Fruit fly (Drosophila melanogaster) whole organism, embryonic: ENCODE data around the gene CG13314.

ENCODE experiments used
- B-H2 ChIP-seq: fragments of 200-800 bp; sonication (Bioruptor generic); optimal IDR thresholded peaks from 2 replicates; lab custom pipeline; 2018; ENCODE audit warnings: missing biosample characterization, mild to moderate bottlenecking, missing genetic modification characterization
- BEAF-32 ChIP-seq: fragments of 200-800 bp; sonication (Bioruptor generic); optimal IDR thresholded peaks from 3 replicates; lab custom pipeline; 2017; ENCODE audit warnings: missing biosample characterization, missing genetic modification characterization, mild to moderate bottlenecking, moderate library complexity, missing genetic modification reagents
- CG10543 ChIP-seq: fragments of 200-800 bp; sonication (Bioruptor generic); optimal IDR thresholded peaks from 3 replicates; lab custom pipeline; 2017; ENCODE audit warnings: missing biosample characterization, mild to moderate bottlenecking, missing genetic modification characterization, moderate library complexity
- CG10979 ChIP-seq: fragments of 200-800 bp; sonication (Bioruptor generic); optimal IDR thresholded peaks from 2 replicates; lab custom pipeline; 2018; ENCODE audit warnings: missing biosample characterization, mild to moderate bottlenecking, missing genetic modification characterization, moderate library complexity
- CG11695 ChIP-seq: fragments of 200-800 bp; sonication (Bioruptor generic); IDR thresholded peaks from 3 replicates; pipeline ENCODE4 v1.3.6; 2022; ENCODE audit warnings: missing biosample characterization, missing genetic modification characterization
- CG12219 ChIP-seq: fragments of 200-800 bp; sonication (Bioruptor generic); optimal IDR thresholded peaks from 3 replicates; lab custom pipeline; 2018; ENCODE audit warnings: missing biosample characterization, mild to moderate bottlenecking, missing genetic modification characterization
- CG12236 ChIP-seq: fragments of 200-800 bp; sonication (Bioruptor generic); optimal IDR thresholded peaks from 2 replicates; lab custom pipeline; 2016; ENCODE audit warnings: missing biosample characterization, missing genetic modification characterization
- CG12391 ChIP-seq: fragments of 200-800 bp; sonication (Bioruptor generic); optimal IDR thresholded peaks from 3 replicates; lab custom pipeline; 2018; ENCODE audit warnings: missing biosample characterization, mild to moderate bottlenecking, missing genetic modification characterization, moderate library complexity
- CG14050 ChIP-seq: fragments of 200-800 bp; sonication (Bioruptor generic); IDR thresholded peaks from 3 replicates; pipeline ENCODE4 v1.3.6; 2022; ENCODE audit warnings: missing biosample characterization, missing genetic modification characterization
- CG15073 ChIP-seq: fragments of 200-800 bp; sonication (Bioruptor generic); optimal IDR thresholded peaks from 2 replicates; lab custom pipeline; 2016; ENCODE audit warnings: missing biosample characterization, missing genetic modification characterization
- CG1602 ChIP-seq: fragments of 200-800 bp; sonication (Bioruptor generic); optimal IDR thresholded peaks from 3 replicates; lab custom pipeline; 2016; ENCODE audit warnings: missing biosample characterization, missing genetic modification characterization
- CG17186 ChIP-seq: fragments of 200-800 bp; sonication (Bioruptor generic); optimal IDR thresholded peaks from 3 replicates; lab custom pipeline; 2017; ENCODE audit warnings: missing biosample characterization, missing genetic modification reagents, missing genetic modification characterization
- CG17912 ChIP-seq: fragments of 200-800 bp; sonication (Bioruptor generic); optimal IDR thresholded peaks from 2 replicates; lab custom pipeline; 2018; ENCODE audit warnings: missing biosample characterization, mild to moderate bottlenecking, missing genetic modification characterization
- CG18476 ChIP-seq: fragments of 200-800 bp; sonication (Bioruptor generic); optimal IDR thresholded peaks from 2 replicates; lab custom pipeline; 2016; ENCODE audit warnings: missing biosample characterization, mild to moderate bottlenecking, missing genetic modification characterization
- CG18599 ChIP-seq: fragments of 200-800 bp; sonication (Bioruptor generic); optimal IDR thresholded peaks from 3 replicates; lab custom pipeline; 2017; ENCODE audit warnings: missing biosample characterization, missing genetic modification characterization, mild to moderate bottlenecking, moderate library complexity, missing genetic modification reagents
- CG2129 ChIP-seq: fragments of 200-800 bp; sonication (Bioruptor generic); IDR thresholded peaks from 2 replicates; pipeline ENCODE4 v1.3.6; 2022; ENCODE audit warnings: missing biosample characterization, missing genetic modification characterization; ENCODE audit not compliant: partially characterized antibody
- CG2202 ChIP-seq: fragments of 200-800 bp; sonication (Bioruptor generic); optimal IDR thresholded peaks from 2 replicates; lab custom pipeline; 2018; ENCODE audit warnings: missing biosample characterization, mild to moderate bottlenecking, missing genetic modification characterization
- CG2875 ChIP-seq: fragments of 200-800 bp; sonication (Bioruptor generic); optimal IDR thresholded peaks from 2 replicates; lab custom pipeline; 2017; ENCODE audit warnings: missing biosample characterization, mild to moderate bottlenecking, missing genetic modification characterization, missing genetic modification reagents
- CG3838 ChIP-seq: fragments of 200-800 bp; sonication (Bioruptor generic); optimal IDR thresholded peaks from 3 replicates; lab custom pipeline; 2016; ENCODE audit warnings: missing biosample characterization, missing genetic modification characterization
- CG6765 ChIP-seq: fragments of 200-800 bp; sonication (Bioruptor generic); optimal IDR thresholded peaks from 3 replicates; lab custom pipeline; 2017; ENCODE audit warnings: missing biosample characterization, mild to moderate bottlenecking, missing genetic modification characterization
- CG8359 ChIP-seq: fragments of 200-800 bp; sonication (Bioruptor generic); optimal IDR thresholded peaks from 2 replicates; lab custom pipeline; 2017; ENCODE audit warnings: missing biosample characterization, mild to moderate bottlenecking, missing genetic modification characterization, borderline replicate concordance
- CG8924 ChIP-seq: fragments of 200-800 bp; optimal IDR thresholded peaks from 3 replicates; lab custom pipeline; 2019; ENCODE audit warnings: missing biosample characterization, mild to moderate bottlenecking, missing genetic modification characterization, moderate library complexity
- CG9817 ChIP-seq: fragments of 200-800 bp; sonication (Bioruptor generic); optimal IDR thresholded peaks from 2 replicates; lab custom pipeline; 2018; ENCODE audit warnings: missing biosample characterization, mild to moderate bottlenecking, missing genetic modification characterization, moderate library complexity
- Elba2 ChIP-seq: fragments of 200-800 bp; sonication (Bioruptor generic); optimal IDR thresholded peaks from 3 replicates; lab custom pipeline; 2016; ENCODE audit warnings: missing biosample characterization, missing genetic modification characterization
- Fer3 ChIP-seq: fragments of 200-800 bp; sonication (Bioruptor generic); optimal IDR thresholded peaks from 2 replicates; lab custom pipeline; 2018; ENCODE audit warnings: missing biosample characterization, mild to moderate bottlenecking, missing genetic modification characterization, moderate library complexity
- Lpt ChIP-seq: fragments of >200 bp; optimal IDR thresholded peaks from 2 replicates; lab custom pipeline; 2018; ENCODE audit warnings: missing biosample characterization, missing genetic modification characterization
- Mad ChIP-seq: fragments of 200-800 bp; sonication (Bioruptor generic); optimal IDR thresholded peaks from 2 replicates; lab custom pipeline; 2016; ENCODE audit warnings: missing biosample characterization, missing genetic modification characterization
- NC2α ChIP-seq: fragments of 200-800 bp; sonication (Bioruptor generic); optimal IDR thresholded peaks from 2 replicates; lab custom pipeline; 2016; ENCODE audit warnings: missing biosample characterization, missing genetic modification characterization
- NfI ChIP-seq: fragments of 200-800 bp; sonication (Bioruptor generic); optimal IDR thresholded peaks from 3 replicates; lab custom pipeline; 2018; ENCODE audit warnings: missing biosample characterization, mild to moderate bottlenecking, missing genetic modification characterization, moderate library complexity
- Rx ChIP-seq: fragments of 200-800 bp; sonication (Bioruptor generic); IDR thresholded peaks from 2 replicates; pipeline ENCODE4 v1.3.6; 2022; ENCODE audit warnings: missing biosample characterization, missing genetic modification characterization
- Sin3A ChIP-seq: fragments of >200 bp; optimal IDR thresholded peaks from 2 replicates; lab custom pipeline; 2018
- Sox102F ChIP-seq: fragments of 200-800 bp; sonication (Bioruptor generic); optimal IDR thresholded peaks from 2 replicates; lab custom pipeline; 2018; ENCODE audit warnings: missing biosample characterization, mild to moderate bottlenecking, missing genetic modification characterization, moderate library complexity
- Tbp ChIP-seq: fragments of >200 bp; optimal IDR thresholded peaks from 2 replicates; lab custom pipeline; 2018; ENCODE audit warnings: missing biosample characterization, missing genetic modification characterization
- Usf ChIP-seq: fragments of 200-800 bp; sonication (Bioruptor generic); optimal IDR thresholded peaks from 2 replicates; lab custom pipeline; 2017; ENCODE audit warnings: missing genotype, missing biosample characterization, missing genetic modification characterization
- al ChIP-seq: fragments of 200-800 bp; sonication (Bioruptor generic); IDR thresholded peaks from 2 replicates; pipeline ENCODE4 v1.3.6; 2022; ENCODE audit warnings: missing biosample characterization, missing genetic modification characterization
- bcd ChIP-seq: fragments of 200-800 bp; sonication (Bioruptor generic); optimal IDR thresholded peaks from 2 replicates; lab custom pipeline; 2017; ENCODE audit warnings: missing biosample characterization, mild to moderate bottlenecking, missing genetic modification characterization
- dan ChIP-seq: fragments of 200-800 bp; sonication (Bioruptor generic); IDR thresholded peaks from 2 replicates; pipeline ENCODE4 v1.3.6; 2022; ENCODE audit warnings: missing biosample characterization, missing genetic modification characterization
- dimm ChIP-seq: fragments of 200-800 bp; sonication (Bioruptor generic); IDR thresholded peaks from 2 replicates; pipeline ENCODE4 v1.3.6; 2022; ENCODE audit warnings: missing biosample characterization, missing genetic modification characterization
- fd96Cb ChIP-seq: fragments of 200-800 bp; sonication (Bioruptor generic); optimal IDR thresholded peaks from 2 replicates; lab custom pipeline; 2018; ENCODE audit warnings: missing biosample characterization, mild to moderate bottlenecking, missing genetic modification characterization, moderate library complexity
- gfzf ChIP-seq: fragments of 200-800 bp; sonication (Bioruptor generic); optimal IDR thresholded peaks from 2 replicates; lab custom pipeline; 2016; ENCODE audit warnings: missing biosample characterization, mild to moderate bottlenecking, missing genetic modification characterization, moderate library complexity
- ind ChIP-seq: fragments of 200-800 bp; sonication (Bioruptor generic); optimal IDR thresholded peaks from 3 replicates; lab custom pipeline; 2016; ENCODE audit warnings: missing biosample characterization, missing genetic modification characterization
- maf-S ChIP-seq: fragments of 200-800 bp; sonication (Bioruptor generic); optimal IDR thresholded peaks from 2 replicates; lab custom pipeline; 2016; ENCODE audit warnings: missing biosample characterization, missing genetic modification characterization
- mam ChIP-seq: fragments of 200-800 bp; sonication (Bioruptor generic); optimal IDR thresholded peaks from 3 replicates; lab custom pipeline; 2016; ENCODE audit warnings: missing biosample characterization, missing genetic modification characterization
- mirr ChIP-seq: fragments of 200-800 bp; sonication (Bioruptor generic); optimal IDR thresholded peaks from 3 replicates; lab custom pipeline; 2018; ENCODE audit warnings: missing biosample characterization, mild to moderate bottlenecking, missing genetic modification characterization
- prd ChIP-seq, 3 experiments: fragments of >200 bp in 2 of 3; fragments of 200-800 bp in 1 of 3; sonication (Bioruptor generic) in 1 of 3; optimal IDR thresholded peaks in 2 of 3; IDR thresholded peaks in 1 of 3; 2 replicates in 2 of 3; 3 replicates in 1 of 3; pipeline versions ENCODE4 v1.3.6 to Lab custom; 2017 to 2022; ENCODE audit warnings: missing biosample characterization in 1 of 3, missing genetic modification characterization in 1 of 3
- pum ChIP-seq: fragments of 200-800 bp; sonication (Bioruptor generic); optimal IDR thresholded peaks from 2 replicates; lab custom pipeline; 2016; ENCODE audit warnings: missing biosample characterization, missing genetic modification characterization
- schlank ChIP-seq: fragments of 200-800 bp; sonication (Bioruptor generic); optimal IDR thresholded peaks from 2 replicates; lab custom pipeline; 2018; ENCODE audit warnings: missing biosample characterization, mild to moderate bottlenecking, missing genetic modification characterization
- sens-2 ChIP-seq: fragments of 200-800 bp; sonication (Bioruptor generic); IDR thresholded peaks from 2 replicates; pipeline ENCODE4 v1.3.6; 2022; ENCODE audit warnings: missing biosample characterization, missing genetic modification characterization
- sr ChIP-seq: fragments of 200-800 bp; sonication (Bioruptor generic); IDR thresholded peaks from 3 replicates; pipeline ENCODE4 v1.3.6; 2022; ENCODE audit warnings: missing biosample characterization, missing genetic modification characterization
- zf30C ChIP-seq: fragments of 200-800 bp; sonication (Bioruptor generic); optimal IDR thresholded peaks from 3 replicates; lab custom pipeline; 2018; ENCODE audit warnings: missing biosample characterization, mild to moderate bottlenecking, missing genetic modification characterization
- zfh2 ChIP-seq: fragments of 200-800 bp; sonication (Bioruptor generic); optimal IDR thresholded peaks from 2 replicates; lab custom pipeline; 2016; ENCODE audit warnings: missing biosample characterization, missing genetic modification characterization

The CG13314 gene

DNA sequence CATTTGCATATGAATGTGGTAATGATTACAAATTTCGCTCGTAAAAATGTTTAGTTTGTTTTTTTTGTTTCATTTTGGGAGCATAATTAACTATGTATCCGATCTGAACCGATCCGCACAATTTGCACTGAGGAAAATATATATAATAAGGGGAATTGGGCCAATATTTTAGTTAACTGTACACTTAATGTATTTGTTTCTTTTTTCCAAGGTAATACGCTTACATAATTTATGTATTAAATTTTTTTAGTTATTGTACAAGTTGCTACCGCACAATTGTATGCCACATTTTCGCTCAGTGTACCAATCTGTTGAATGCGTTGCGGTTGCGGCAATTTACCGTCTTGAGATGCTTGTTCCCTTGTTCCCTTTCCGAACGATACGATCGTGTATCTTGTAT is 44.1 kb downstream of the CG13314 start (continued):
- peak; percentile 57 for TF ChIP-seq CG2202 (tag; lab: Kevin White, UChicago)
- peak; percentile 87 for TF ChIP-seq al (GFP tag; lab: Robert Waterston, UW)
- peak; percentile 79 for TF ChIP-seq pum
- TF ChIP-seq CG12219 = peak; percentile 83
- no peak for TF ChIP-seq schlank
- TF ChIP-seq sens-2 = peak; percentile 90
- TF ChIP-seq CG2129 (GFP tag; lab: Robert Waterston, UW) = no peak
- peak; percentile 78 for TF ChIP-seq CG12236 (GFP tag; lab: Kevin White, UChicago)
- no peak for TF ChIP-seq mirr (GFP tag; lab: Kevin White, UChicago)
- TF ChIP-seq BEAF-32 (GFP tag; lab: Kevin White, UChicago) = no peak
- no peak for TF ChIP-seq CG15073
- TF ChIP-seq Lpt (GFP tag; lab: Kevin White, UChicago) = no peak
- peak; percentile 81 for TF ChIP-seq CG14050 (GFP tag; lab: Robert Waterston, UW)
- TF ChIP-seq CG3838 (GFP tag; lab: Kevin White, UChicago) = peak; percentile 53
- peak; percentile 78 for TF ChIP-seq ind
- TF ChIP-seq maf-S (GFP tag; lab: Kevin White, UChicago) = peak; percentile 63
- no peak for TF ChIP-seq CG10543
- TF ChIP-seq CG17912 (GFP tag; lab: Kevin White, UChicago) = peak; percentile 34
- TF ChIP-seq bcd (GFP tag; lab: Kevin White, UChicago) = peak; percentile 74
- no peak for TF ChIP-seq prd (optimal IDR thresholded peaks at IDR 0.05; lab: Kevin White, UChicago)
- peak; percentile 94 for TF ChIP-seq prd (GFP tag; IDR thresholded peaks at IDR 0.05; lab: Robert Waterston, UW)
- TF ChIP-seq fd96Cb (tag; lab: Kevin White, UChicago) = peak; percentile 88
- TF ChIP-seq CG1602 = peak; percentile 68
- peak; percentile 68 for TF ChIP-seq CG18476 (GFP tag; lab: Kevin White, UChicago)
- peak; percentile 89 for TF ChIP-seq Sox102F (GFP tag; lab: Kevin White, UChicago)
- peak; percentile 76 for TF ChIP-seq Rx (GFP tag; lab: Robert Waterston, UW)
- peak; percentile 50 for TF ChIP-seq zfh2 (GFP tag; lab: Kevin White, UChicago)
- peak; percentile 58 for TF ChIP-seq dimm (GFP tag; lab: Robert Waterston, UW)
- peak; percentile 73 for TF ChIP-seq NfI (GFP tag; lab: Kevin White, UChicago)
- no peak for TF ChIP-seq Tbp (GFP tag; lab: Kevin White, UChicago)
- peak; percentile 59 for TF ChIP-seq zf30C (GFP tag; lab: Kevin White, UChicago)
- TF ChIP-seq Elba2 (GFP tag; lab: Kevin White, UChicago) = peak; percentile 19
- peak; percentile 71 for TF ChIP-seq CG9817 (tag; lab: Kevin White, UChicago)
- TF ChIP-seq CG8359 (GFP tag; lab: Kevin White, UChicago) = peak; percentile 61
- TF ChIP-seq dan = peak; percentile 67
- TF ChIP-seq sr = peak; percentile 65; the same call in 2 of the 3 replicates
- no peak for TF ChIP-seq Sin3A (lab: Kevin White, UChicago)
- no peak for TF ChIP-seq B-H2 (GFP tag; lab: Kevin White, UChicago)
- peak; percentile 75 for TF ChIP-seq CG2875
- no peak for TF ChIP-seq CG17186
- peak; percentile 39 for TF ChIP-seq CG6765 (GFP tag; lab: Kevin White, UChicago)
- TF ChIP-seq Mad (GFP tag; lab: Kevin White, UChicago) = peak; percentile 72
- peak; percentile 92 for TF ChIP-seq CG11695 (GFP tag; lab: Robert Waterston, UW)
- TF ChIP-seq Fer3 (tag; lab: Kevin White, UChicago) = peak; percentile 79
- TF ChIP-seq CG8924 (tag; lab: Kevin White, UChicago) = peak; percentile 85
- TF ChIP-seq CG12391 (tag; lab: Kevin White, UChicago) = peak; percentile 85
- TF ChIP-seq gfzf (GFP tag; lab: Kevin White, UChicago) = no peak
- peak; percentile 87 for TF ChIP-seq CG10979
- TF ChIP-seq NC2α = peak; percentile 38
- peak; percentile 10 for TF ChIP-seq Usf (GFP tag; lab: Kevin White, UChicago)
- TF ChIP-seq CG18599 = peak; percentile 77
- TF ChIP-seq mam (GFP tag; lab: Kevin White, UChicago) = peak; percentile 81
